Worm (Caenorhabditis elegans) whole organism, L2 larva: ENCODE results near the gene abu-5.

ENCODE experiments used
- aly-2 ChIP-seq: fragments of 150-350 bp; optimal IDR thresholded peaks from 2 replicates; lab custom pipeline; 2014; ENCODE audit warnings: missing biosample characterization, missing genetic modification characterization
- ama-1 ChIP-seq: fragments of 150-350 bp; optimal IDR thresholded peaks from 2 replicates; lab custom pipeline; 2018; ENCODE audit warnings: inconsistent platforms
- blmp-1 ChIP-seq: sonication (generic microtip); optimal IDR thresholded peaks from 2 replicates; lab custom pipeline; 2017; ENCODE audit warnings: missing genetic modification characterization, mild to moderate bottlenecking, missing compliant biosample characterization, antibody characterized with exemption, moderate library complexity; ENCODE audit not compliant: insufficient read depth
- ceh-82 ChIP-seq: fragments of 150-350 bp; optimal IDR thresholded peaks from 2 replicates; lab custom pipeline; 2014; ENCODE audit warnings: missing biosample characterization, missing genetic modification characterization
- fos-1 ChIP-seq: fragments of 150-350 bp; optimal IDR thresholded peaks from 2 replicates; lab custom pipeline; 2014; ENCODE audit warnings: missing biosample characterization, missing genetic modification characterization
- lin-39 ChIP-seq: fragments of 150-350 bp; optimal IDR thresholded peaks from 2 replicates; lab custom pipeline; 2014; ENCODE audit warnings: missing biosample characterization, missing genetic modification reagents, missing genetic modification characterization
- lsy-2 ChIP-seq, 2 experiments: fragments of 150-350 bp in 1 of 2; sonication (generic microtip) in 1 of 2; optimal IDR thresholded peaks; 2 replicates each; lab custom pipeline; 2014 to 2017; ENCODE audit warnings: missing biosample characterization in 2 of 2, missing genetic modification characterization in 2 of 2
- nhr-12 ChIP-seq: fragments of 150-350 bp; optimal IDR thresholded peaks from 2 replicates; lab custom pipeline; 2014; ENCODE audit warnings: missing biosample characterization, missing genetic modification characterization
- skn-1 ChIP-seq: sonication (generic microtip); optimal IDR thresholded peaks from 2 replicates; lab custom pipeline; 2017; ENCODE audit warnings: missing biosample characterization, missing genetic modification characterization
- zag-1 ChIP-seq: fragments of 150-350 bp; optimal IDR thresholded peaks from 2 replicates; lab custom pipeline; 2014; ENCODE audit warnings: missing biosample characterization, missing genetic modification characterization

- TF ChIP-seq fos-1 (tag; lab: Kevin White, UChicago) (no peak), zag-1 (tag; lab: Kevin White, UChicago) (no peak), blmp-1 (no peak), lsy-2 (tag; optimal IDR thresholded peaks at IDR 0.05; lab: Kevin White, UChicago) (no peak), lin-39 (tag; lab: Kevin White, UChicago) (no peak), skn-1 (tag; lab: Kevin White, UChicago) (no peak), ama-1 (no peak), nhr-12 (tag; lab: Kevin White, UChicago) (no peak), ceh-82 (tag; lab: Kevin White, UChicago) (no peak), aly-2 (tag; lab: Kevin White, UChicago) (no peak)
These were observed 48.7 kb downstream of the abu-5 start for ce11 chrIV:15639223-15639622.
